Worm (Caenorhabditis elegans) whole organism, midembryonic: Measurements from ENCODE around the gene hcp-3.

Experiments used
- T22C8.4 ChIP-seq: fragments of 200-800 bp; sonication (Bioruptor generic); IDR thresholded peaks from 2 replicates; pipeline ENCODE4 v1.3.6; 2022; ENCODE audit warnings: missing genetic modification characterization, missing compliant biosample characterization
- flt-1 ChIP-seq: fragments of 200-800 bp; sonication (Bioruptor generic); IDR thresholded peaks from 2 replicates; pipeline ENCODE4 v1.3.6; 2022; ENCODE audit warnings: missing genetic modification characterization, missing compliant biosample characterization
- med-1 ChIP-seq: sonication (generic microtip); optimal IDR thresholded peaks from 2 replicates; lab custom pipeline; 2017; ENCODE audit warnings: missing genetic modification characterization, mild to moderate bottlenecking, missing compliant biosample characterization, antibody characterized with exemption, missing genetic modification reagents; ENCODE audit not compliant: insufficient read depth
- ref-1 ChIP-seq: fragments of 200-800 bp; sonication (Bioruptor generic); conservative IDR thresholded peaks from 2 replicates; pipeline ENCODE4 v1.3.6; 2022; ENCODE audit warnings: missing genetic modification reagents, missing genetic modification characterization, missing compliant biosample characterization
- tab-1 ChIP-seq: fragments of 200-800 bp; sonication (Bioruptor generic); IDR thresholded peaks from 2 replicates; pipeline ENCODE4 v1.3.6; 2022; ENCODE audit warnings: missing genetic modification characterization, missing compliant biosample characterization
- ztf-23 ChIP-seq: fragments of 200-800 bp; sonication (Bioruptor generic); IDR thresholded peaks from 2 replicates; pipeline ENCODE4 v1.3.6; 2022; ENCODE audit warnings: missing genetic modification reagents, missing genetic modification characterization, missing compliant biosample characterization
- ztf-29 ChIP-seq: fragments of 200-800 bp; sonication (Bioruptor generic); IDR thresholded peaks from 2 replicates; pipeline ENCODE4 v1.3.6; 2022; ENCODE audit warnings: missing genetic modification reagents, missing genetic modification characterization, missing compliant biosample characterization

ce11 chrIII:9583224-9583623 is 33.0 kb downstream of the hcp-3 start:
- no peak for TF ChIP-seq flt-1 (GFP tag; lab: Robert Waterston, UW)
- TF ChIP-seq med-1: no peak
- no peak for TF ChIP-seq ztf-23
- TF ChIP-seq ref-1 (GFP tag; lab: Robert Waterston, UW): no peak
- TF ChIP-seq T22C8.4 (GFP tag; lab: Robert Waterston, UW): no peak
- TF ChIP-seq ztf-29 (GFP tag; lab: Robert Waterston, UW): no peak
- TF ChIP-seq tab-1 (GFP tag; lab: Robert Waterston, UW): no peak
